Worm (Caenorhabditis elegans) whole organism, midembryonic: ENCODE measurements around the gene C54D10.9.

Source experiments
- T22C8.4 ChIP-seq: fragments of 200-800 bp; sonication (Bioruptor generic); IDR thresholded peaks from 2 replicates; pipeline ENCODE4 v1.3.6; 2022; ENCODE audit warnings: missing genetic modification characterization, missing compliant biosample characterization
- cog-1 ChIP-seq: sonication (generic microtip); optimal IDR thresholded peaks from 2 replicates; lab custom pipeline; 2016; ENCODE audit warnings: missing genetic modification characterization, missing compliant biosample characterization
- flt-1 ChIP-seq: fragments of 200-800 bp; sonication (Bioruptor generic); IDR thresholded peaks from 2 replicates; pipeline ENCODE4 v1.3.6; 2022; ENCODE audit warnings: missing genetic modification characterization, missing compliant biosample characterization
- klf-2 ChIP-seq: fragments of 200-800 bp; sonication (Bioruptor generic); conservative IDR thresholded peaks from 2 replicates; pipeline ENCODE4 v1.3.6; 2022; ENCODE audit warnings: missing genetic modification reagents, missing genetic modification characterization, missing compliant biosample characterization
- med-1 ChIP-seq: sonication (generic microtip); optimal IDR thresholded peaks from 2 replicates; lab custom pipeline; 2017; ENCODE audit warnings: missing genetic modification characterization, mild to moderate bottlenecking, missing compliant biosample characterization, antibody characterized with exemption, missing genetic modification reagents; ENCODE audit not compliant: insufficient read depth
- ref-1 ChIP-seq: fragments of 200-800 bp; sonication (Bioruptor generic); conservative IDR thresholded peaks from 2 replicates; pipeline ENCODE4 v1.3.6; 2022; ENCODE audit warnings: missing genetic modification reagents, missing genetic modification characterization, missing compliant biosample characterization
- tab-1 ChIP-seq: fragments of 200-800 bp; sonication (Bioruptor generic); IDR thresholded peaks from 2 replicates; pipeline ENCODE4 v1.3.6; 2022; ENCODE audit warnings: missing genetic modification characterization, missing compliant biosample characterization
- ztf-23 ChIP-seq: fragments of 200-800 bp; sonication (Bioruptor generic); IDR thresholded peaks from 2 replicates; pipeline ENCODE4 v1.3.6; 2022; ENCODE audit warnings: missing genetic modification reagents, missing genetic modification characterization, missing compliant biosample characterization
- ztf-29 ChIP-seq: fragments of 200-800 bp; sonication (Bioruptor generic); IDR thresholded peaks from 2 replicates; pipeline ENCODE4 v1.3.6; 2022; ENCODE audit warnings: missing genetic modification reagents, missing genetic modification characterization, missing compliant biosample characterization

Gene C54D10.9

DNA sequence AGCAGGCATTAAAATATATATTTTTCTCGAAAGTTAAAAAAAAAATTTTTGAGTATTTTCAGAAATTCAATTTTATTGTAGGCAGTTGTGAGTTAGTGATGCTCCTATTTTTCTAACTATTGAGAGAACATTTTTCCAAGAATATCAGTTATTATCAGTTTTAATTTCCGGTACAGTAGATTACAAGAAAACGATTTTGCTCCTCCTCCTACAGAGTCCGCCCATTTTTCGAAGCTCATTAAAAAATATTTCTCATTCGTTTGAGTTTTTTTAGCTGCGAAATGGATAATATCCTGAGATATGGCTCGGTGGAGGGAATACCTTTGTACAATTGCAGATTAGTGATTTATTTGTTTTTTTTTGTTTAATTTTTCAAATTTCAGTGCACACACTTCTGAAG lies 37.6 kb downstream of the C54D10.9 start, which contains the start of gene srt-39:
Gene srt-39 (plus strand): TSS at position 301 of the 400 bp plus-strand sequence.
- TF ChIP-seq flt-1 (GFP tag; lab: Robert Waterston, UW) (no peak), ztf-23 (GFP tag; lab: Robert Waterston, UW) (no peak), tab-1 (no peak), T22C8.4 (GFP tag; lab: Robert Waterston, UW) (no peak), cog-1 (tag; lab: Kevin White, UChicago) (no peak), med-1 (no peak), klf-2 (no peak), ref-1 (GFP tag; lab: Robert Waterston, UW) (no peak), ztf-29 (GFP tag; lab: Robert Waterston, UW) (no peak)

DNA sequence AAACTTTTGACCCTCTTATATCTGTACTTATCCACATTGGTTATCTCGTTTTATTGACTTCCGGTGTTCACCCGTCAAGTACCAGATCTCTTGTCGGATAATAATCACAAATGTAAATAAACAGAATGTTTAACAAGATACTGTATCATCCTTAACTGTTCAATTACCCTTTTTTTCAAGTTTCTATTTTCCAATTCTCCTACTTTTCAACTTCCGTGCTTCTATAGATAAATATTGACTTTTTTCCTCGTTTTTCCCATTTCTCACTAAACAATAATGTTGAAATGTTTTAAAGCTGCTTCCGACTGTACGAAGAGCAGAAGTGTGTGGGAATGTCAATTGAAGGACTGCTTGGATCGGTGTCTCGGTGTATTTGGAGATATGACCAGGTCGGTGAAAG lies 40.0 kb downstream of the C54D10.9 start, which contains the start of gene inx-11:
Gene inx-11 (plus strand): TSS at position 301 of the 400 bp plus-strand sequence.
- TF ChIP-seq cog-1 (tag; lab: Kevin White, UChicago): no peak
- TF ChIP-seq klf-2: no peak

DNA sequence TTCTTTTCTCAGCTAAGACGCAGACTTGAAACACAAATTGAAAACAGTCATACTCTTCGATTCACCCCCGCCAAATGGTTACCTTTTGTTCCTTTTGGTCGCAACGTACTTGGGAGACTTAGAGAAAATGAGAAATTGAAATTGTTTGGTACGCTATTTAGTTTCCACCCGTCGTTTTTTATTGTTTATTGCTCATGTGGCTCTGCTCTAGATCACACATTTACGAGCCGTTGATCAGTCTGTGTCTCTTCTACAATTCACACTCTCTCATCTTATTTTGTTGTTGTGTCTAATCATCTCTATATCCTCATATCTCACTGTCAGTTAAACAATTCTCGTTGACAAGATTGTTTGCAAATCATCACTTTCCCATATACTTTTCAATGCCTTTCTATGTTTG lies 41.0 kb downstream of the C54D10.9 start:
- TF ChIP-seq ztf-23 (GFP tag; lab: Robert Waterston, UW) (no peak), med-1 (no peak), cog-1 (tag; lab: Kevin White, UChicago) (no peak), T22C8.4 (GFP tag; lab: Robert Waterston, UW) (no peak), klf-2 (no peak), flt-1 (GFP tag; lab: Robert Waterston, UW) (no peak), ref-1 (GFP tag; lab: Robert Waterston, UW) (no peak), tab-1 (no peak), ztf-29 (GFP tag; lab: Robert Waterston, UW) (no peak)

DNA sequence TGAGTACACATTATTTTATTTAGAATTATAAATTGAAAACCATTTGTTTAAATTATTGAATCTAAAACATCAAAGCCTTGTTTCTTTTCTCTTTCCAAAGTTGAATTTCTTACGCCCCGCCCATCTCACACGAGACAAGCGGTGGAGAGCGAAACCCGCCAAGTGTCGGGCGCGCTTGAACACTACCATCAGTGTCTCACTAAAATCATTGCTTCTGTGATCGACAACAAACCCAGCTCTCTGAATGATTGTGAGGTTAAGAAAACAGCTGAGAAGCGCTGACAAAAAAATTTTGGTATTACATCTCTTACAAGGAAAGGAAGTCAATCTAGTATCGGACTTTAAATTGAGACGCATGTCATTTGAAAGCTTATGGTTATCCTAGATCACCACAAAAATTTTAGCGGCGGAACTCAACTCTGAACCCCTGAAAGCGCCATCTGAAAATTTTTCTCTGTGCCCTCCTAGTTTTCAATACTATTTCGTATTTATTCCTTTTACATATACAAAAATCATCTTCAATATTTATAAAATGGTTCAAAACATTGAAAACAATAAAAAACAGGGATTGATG lies 44.2 kb downstream of the C54D10.9 start:
- TF ChIP-seq ztf-29 (GFP tag; lab: Robert Waterston, UW) (no peak), cog-1 (tag; lab: Kevin White, UChicago) (no peak), med-1 (no peak), tab-1 (no peak), ref-1 (GFP tag; lab: Robert Waterston, UW) (no peak), flt-1 (GFP tag; lab: Robert Waterston, UW) (peak; percentile 23; the same call in 1 of the 2 replicates), T22C8.4 (GFP tag; lab: Robert Waterston, UW) (no peak), ztf-23 (GFP tag; lab: Robert Waterston, UW) (no peak), klf-2 (0 out of 2 replicates have a peak, but pooled peaks have one; percentile 16)

DNA sequence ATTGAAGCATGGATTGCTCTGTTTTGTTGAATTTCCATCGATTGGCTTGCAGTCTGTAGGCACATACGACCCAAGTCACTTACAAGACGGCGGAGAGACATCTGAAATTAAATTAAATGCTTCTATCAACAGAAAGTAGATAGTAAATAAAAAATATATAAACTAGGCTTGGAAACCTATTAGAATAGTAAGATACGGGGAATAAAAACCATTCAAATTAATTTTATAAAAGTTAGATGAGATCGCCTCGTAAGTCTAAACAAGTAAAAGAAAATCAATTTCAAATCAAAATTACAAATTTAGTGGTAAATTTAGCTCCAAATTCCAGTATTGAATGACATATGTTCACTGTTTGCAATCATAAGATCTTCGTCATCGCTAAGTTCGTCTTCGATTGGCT lies 47.6 kb downstream of the C54D10.9 start, which contains the start of gene mrps-11:
Gene mrps-11 (minus strand): TSS at position 101 of the 400 bp plus-strand sequence.
- TF ChIP-seq flt-1 (GFP tag; lab: Robert Waterston, UW): no peak
- no peak for TF ChIP-seq cog-1 (tag; lab: Kevin White, UChicago)
- no peak for TF ChIP-seq klf-2
- no peak for TF ChIP-seq ref-1 (GFP tag; lab: Robert Waterston, UW)
- TF ChIP-seq med-1: no peak
- no peak for TF ChIP-seq ztf-23 (GFP tag; lab: Robert Waterston, UW)
- TF ChIP-seq ztf-29 (GFP tag; lab: Robert Waterston, UW): no peak
- no peak for TF ChIP-seq tab-1
- no peak for TF ChIP-seq T22C8.4 (GFP tag; lab: Robert Waterston, UW)

DNA sequence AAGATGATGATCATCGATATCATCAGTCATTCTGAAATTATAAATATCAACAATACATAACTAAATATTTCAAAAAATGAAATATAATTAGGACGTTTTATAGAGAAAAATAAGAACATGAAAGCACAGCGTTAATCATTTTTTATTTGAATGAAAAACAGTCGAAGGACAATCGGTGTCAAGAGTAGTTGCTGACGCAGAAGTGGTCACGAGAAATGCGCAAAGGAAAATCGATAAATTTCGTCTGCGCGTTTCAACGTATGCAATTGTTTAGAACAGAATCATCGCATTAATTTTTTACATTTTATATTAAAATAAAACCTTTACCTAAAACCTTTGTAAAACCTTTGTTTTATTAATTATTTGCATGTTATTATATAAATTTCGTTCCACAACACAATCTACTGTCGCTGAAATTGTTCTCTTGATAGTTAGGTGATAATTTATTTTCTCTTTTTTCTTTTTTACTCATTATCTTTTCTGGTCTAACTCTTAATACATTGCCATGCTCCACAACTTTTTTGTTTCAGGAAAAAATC lies 50.8 kb downstream of the C54D10.9 start, which contains the start of the genes W04D2.4 and rbm-25:
Gene W04D2.4 (minus strand): TSS at position 31 of the 539 bp plus-strand sequence.
Gene rbm-25 (plus strand): TSS at position 489 of the 539 bp plus-strand sequence.
- TF ChIP-seq med-1 (no peak), klf-2 (no peak), T22C8.4 (GFP tag; lab: Robert Waterston, UW) (peak; percentile 94)
